Fruit fly (Drosophila melanogaster) whole organism, wandering third instar larva: ENCODE data around the gene CG12096.
"Not testable (repeated sequence)": the region's sequence is repeated elsewhere in the genome, so short reads cannot be mapped to it uniquely, and the experiment has no call there.

ENCODE experiments used
- Abd-B ChIP-seq: fragments of >200 bp; optimal IDR thresholded peaks from 2 replicates; lab custom pipeline; 2017; ENCODE audit warnings: missing biosample characterization, missing genetic modification characterization
- Dfd ChIP-seq: fragments of >200 bp; optimal IDR thresholded peaks from 2 replicates; lab custom pipeline; 2017; ENCODE audit warnings: missing biosample characterization, missing genetic modification characterization
- Hr78 ChIP-seq: fragments of >200 bp; optimal IDR thresholded peaks from 2 replicates; lab custom pipeline; 2017; ENCODE audit warnings: missing biosample characterization, missing genetic modification characterization
- Mio ChIP-seq: sonication (Bioruptor generic); optimal IDR thresholded peaks from 2 replicates; lab custom pipeline; 2016; ENCODE audit warnings: missing biosample characterization, missing genetic modification characterization
- OdsH ChIP-seq: fragments of 200-800 bp; sonication (Bioruptor generic); optimal IDR thresholded peaks from 2 replicates; lab custom pipeline; 2016; ENCODE audit warnings: missing biosample characterization, mild to moderate bottlenecking, missing genetic modification characterization
- Vsx2 ChIP-seq: fragments of 200-300, 225-300 bp; sonication (Bioruptor generic); optimal IDR thresholded peaks from 2 replicates; lab custom pipeline; 2018; ENCODE audit warnings: missing biosample characterization, missing genetic modification characterization; ENCODE audit not compliant: partially characterized antibody
- fru ChIP-seq: fragments of 200-800 bp; sonication (Bioruptor generic); optimal IDR thresholded peaks from 3 replicates; lab custom pipeline; 2016; ENCODE audit warnings: missing biosample characterization, mild to moderate bottlenecking, missing genetic modification characterization
- lola ChIP-seq: fragments of >200 bp; optimal IDR thresholded peaks from 2 replicates; lab custom pipeline; 2017; ENCODE audit warnings: missing biosample characterization, missing genetic modification characterization
- psq ChIP-seq: fragments of 200-800 bp; sonication (Bioruptor generic); optimal IDR thresholded peaks from 3 replicates; lab custom pipeline; 2017; ENCODE audit warnings: missing biosample characterization, mild to moderate bottlenecking, missing genetic modification characterization, moderate library complexity
- tai ChIP-seq: sonication (Bioruptor generic); optimal IDR thresholded peaks from 2 replicates; lab custom pipeline; 2016; ENCODE audit warnings: missing biosample characterization, missing genetic modification characterization
- usp ChIP-seq: fragments of >200 bp; optimal IDR thresholded peaks from 2 replicates; lab custom pipeline; 2017; ENCODE audit warnings: missing biosample characterization, missing genetic modification characterization

dm6 chrX:13184178-13184577, 24.8 kb downstream of the CG12096 start, which contains the start of gene CG32641:
- TF ChIP-seq OdsH; psq (GFP tag; lab: Kevin White, UChicago); usp (GFP tag; lab: Kevin White, UChicago); Dfd (GFP tag; lab: Kevin White, UChicago); lola (GFP tag; lab: Kevin White, UChicago); tai (GFP tag; lab: Kevin White, UChicago); Abd-B; fru (GFP tag; lab: Kevin White, UChicago); Hr78 (GFP tag; lab: Kevin White, UChicago); Mio; Vsx2: not testable (repeated sequence)
